Worm (Caenorhabditis elegans): Measurements from ENCODE around the gene clp-2.

clp-2 gene

DNA sequence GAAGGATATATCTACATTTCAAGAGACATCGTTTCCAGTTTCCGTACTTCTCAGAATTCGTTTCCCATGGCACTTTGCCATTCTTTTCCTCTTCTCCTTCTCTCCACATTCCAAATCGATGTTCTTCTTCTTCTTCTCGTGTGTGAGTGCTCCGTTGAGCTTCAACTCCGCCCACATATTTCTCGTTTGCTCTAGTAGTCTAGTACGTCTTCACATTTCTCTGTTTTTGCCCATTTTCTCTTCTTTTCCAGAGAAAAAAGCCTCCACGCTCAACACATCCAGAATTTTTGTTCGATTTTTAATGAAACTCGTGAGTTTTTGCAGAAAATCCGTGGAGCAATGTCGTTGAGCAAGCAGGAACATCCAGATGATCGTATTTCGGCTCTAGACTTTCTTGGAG is 5.1 kb upstream of the clp-2 start, which contains the start of gene T04A8.18:
T04A8.18 (plus strand) TSS at position 301 of the 400 bp plus-strand sequence.
- no peak for TF ChIP-seq him-1 (tag; optimal IDR thresholded peaks at IDR 0.05)
- no peak for TF ChIP-seq W03F9.2 (tag; optimal IDR thresholded peaks at IDR 0.05)
- no peak for TF ChIP-seq dao-5 (tag; optimal IDR thresholded peaks at IDR 0.05)

DNA sequence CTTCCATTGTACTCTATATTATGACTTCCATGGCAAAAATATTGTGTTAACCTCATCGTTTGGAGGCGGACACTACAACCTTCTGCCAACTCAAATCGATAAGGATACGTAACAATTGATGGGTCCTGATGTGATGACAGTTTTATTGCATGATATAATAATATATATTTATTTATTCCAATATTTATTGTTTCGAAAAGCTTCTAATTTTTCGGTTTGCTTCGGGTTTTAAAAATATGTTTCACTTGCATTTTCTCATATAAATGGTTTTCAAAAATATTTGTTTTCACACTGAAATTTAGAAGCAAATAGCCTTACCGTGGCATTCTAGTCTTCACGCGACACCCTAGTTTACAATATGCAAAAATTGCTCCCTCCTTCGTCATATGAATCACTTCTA is 2.9 kb upstream of the clp-2 start, which contains the start of gene T04A8.13:
T04A8.13 (plus strand) TSS at position 301 of the 400 bp plus-strand sequence.
- TF ChIP-seq dao-5 (tag; optimal IDR thresholded peaks at IDR 0.05) (no peak), him-1 (tag; optimal IDR thresholded peaks at IDR 0.05) (no peak), W03F9.2 (tag; optimal IDR thresholded peaks at IDR 0.05) (no peak)

DNA sequence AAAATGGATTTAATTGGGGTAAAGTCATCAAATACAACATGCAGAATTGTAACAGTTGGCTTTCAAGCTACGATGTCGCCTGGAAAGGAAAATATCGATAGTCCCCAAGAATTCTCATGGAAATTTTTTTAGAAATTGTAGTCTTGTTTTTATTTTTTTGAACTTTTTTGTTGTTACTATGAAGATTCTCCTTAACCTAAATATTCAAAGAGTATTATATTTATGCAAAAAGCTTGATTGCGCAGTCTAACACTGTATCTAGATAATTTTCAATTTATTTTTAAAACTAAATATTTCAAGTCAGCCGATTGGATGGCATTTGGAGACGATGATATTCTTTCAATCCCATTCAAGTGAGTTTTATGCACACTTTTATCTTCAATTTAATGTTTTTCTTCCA is 1.4 kb upstream of the clp-2 start, which contains the start of gene pgap-2:
pgap-2 (plus strand) TSS at position 301 of the 400 bp plus-strand sequence.
- TF ChIP-seq him-1 (tag; optimal IDR thresholded peaks at IDR 0.05), result no peak
- no peak for TF ChIP-seq dao-5 (tag; optimal IDR thresholded peaks at IDR 0.05)
- TF ChIP-seq W03F9.2 (tag; optimal IDR thresholded peaks at IDR 0.05), result no peak

DNA sequence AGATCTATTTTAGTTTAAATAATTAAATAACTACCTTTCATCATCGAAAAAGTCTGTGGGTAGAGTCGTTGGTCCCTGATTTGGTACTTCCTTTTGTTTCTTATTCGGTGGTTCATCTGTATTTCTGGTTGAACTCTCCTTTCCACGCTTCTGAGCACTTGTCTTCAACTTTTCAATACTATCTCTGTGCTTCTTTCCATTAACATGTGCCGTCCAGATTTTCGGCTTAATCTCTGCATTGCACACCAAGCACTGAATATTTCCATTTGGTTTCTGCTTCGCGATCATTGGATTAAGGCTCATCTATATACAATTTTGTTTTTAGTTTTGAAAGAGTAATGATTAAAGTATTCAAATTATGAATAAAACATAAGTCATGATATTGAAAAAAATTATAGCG is 3.9 kb downstream of the clp-2 start, which contains the start of gene sel-13:
sel-13 (minus strand) TSS at position 303 of the 400 bp plus-strand sequence.
- no peak for TF ChIP-seq him-1 (tag; optimal IDR thresholded peaks at IDR 0.05)
- TF ChIP-seq W03F9.2 (tag; optimal IDR thresholded peaks at IDR 0.05), result no peak
- TF ChIP-seq dao-5 (tag; optimal IDR thresholded peaks at IDR 0.05), result no peak

DNA sequence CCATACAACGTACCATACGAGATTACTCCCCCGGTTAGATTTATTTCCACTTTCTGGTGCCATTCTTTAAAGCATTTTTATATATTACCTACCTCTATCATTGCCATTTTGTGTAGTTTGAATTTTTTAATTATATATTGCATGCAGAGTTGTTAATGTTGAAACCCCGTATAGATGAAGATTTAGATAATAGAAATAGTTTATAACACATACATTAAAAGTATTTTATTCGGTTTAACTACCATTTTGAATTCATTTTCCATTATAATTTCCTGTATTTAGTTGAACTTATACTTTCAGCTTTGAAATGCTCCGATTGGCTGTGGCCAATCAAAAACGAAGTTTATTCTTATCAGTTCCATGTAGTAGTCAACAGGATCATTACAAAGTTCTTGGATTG is 6.0 kb downstream of the clp-2 start, which contains the start of gene dnj-18:
dnj-18 (plus strand) TSS at position 301 of the 400 bp plus-strand sequence.
- TF ChIP-seq dao-5 (tag; optimal IDR thresholded peaks at IDR 0.05) (no peak), him-1 (tag; optimal IDR thresholded peaks at IDR 0.05) (no peak), W03F9.2 (tag; optimal IDR thresholded peaks at IDR 0.05) (no peak)

DNA sequence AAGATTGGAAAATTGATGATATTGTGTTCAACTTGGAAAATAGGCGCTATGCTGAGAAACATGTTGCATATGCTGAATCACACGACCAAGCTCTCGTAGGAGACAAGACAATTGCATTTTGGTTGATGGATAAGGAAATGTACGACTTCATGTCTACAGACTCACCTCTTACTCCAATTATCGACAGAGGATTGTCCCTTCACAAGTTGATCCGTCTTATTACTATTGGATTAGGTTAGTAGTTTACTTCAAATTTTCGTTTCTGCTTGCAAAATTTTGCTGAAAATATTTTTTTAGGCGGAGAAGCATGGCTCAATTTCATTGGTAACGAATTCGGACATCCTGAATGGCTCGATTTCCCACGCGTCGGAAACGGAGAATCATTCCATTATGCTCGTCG is 6.9 kb downstream of the clp-2 start:
- TF ChIP-seq W03F9.2 (tag; optimal IDR thresholded peaks at IDR 0.05) (no peak), him-1 (tag; optimal IDR thresholded peaks at IDR 0.05) (no peak), dao-5 (tag; optimal IDR thresholded peaks at IDR 0.05) (no peak)

DNA sequence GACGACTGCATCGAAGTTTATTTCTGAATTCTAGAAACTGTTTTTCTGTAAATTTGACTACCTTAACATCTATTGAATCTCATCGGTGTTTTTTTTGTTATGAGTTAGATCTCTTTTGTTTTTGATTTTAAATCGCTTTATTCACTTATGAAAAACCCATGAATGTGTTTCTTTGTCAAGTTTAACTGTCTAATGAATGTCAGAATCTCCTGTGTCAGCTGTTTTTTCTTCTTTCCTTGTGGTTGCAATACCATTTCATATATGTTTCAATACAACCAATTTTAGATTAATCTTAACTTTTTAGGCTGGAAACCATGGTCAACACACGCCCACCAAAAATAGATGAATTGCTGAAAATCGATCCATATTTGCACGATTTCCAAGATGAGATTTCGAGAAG is 8.8 kb downstream of the clp-2 start, which contains the start of gene T04A8.7:
T04A8.7 (plus strand) TSS at position 301 of the 400 bp plus-strand sequence.
- no peak for TF ChIP-seq him-1 (tag; optimal IDR thresholded peaks at IDR 0.05)
- no peak for TF ChIP-seq dao-5 (tag; optimal IDR thresholded peaks at IDR 0.05)
- TF ChIP-seq W03F9.2 (tag; optimal IDR thresholded peaks at IDR 0.05), result no peak

DNA sequence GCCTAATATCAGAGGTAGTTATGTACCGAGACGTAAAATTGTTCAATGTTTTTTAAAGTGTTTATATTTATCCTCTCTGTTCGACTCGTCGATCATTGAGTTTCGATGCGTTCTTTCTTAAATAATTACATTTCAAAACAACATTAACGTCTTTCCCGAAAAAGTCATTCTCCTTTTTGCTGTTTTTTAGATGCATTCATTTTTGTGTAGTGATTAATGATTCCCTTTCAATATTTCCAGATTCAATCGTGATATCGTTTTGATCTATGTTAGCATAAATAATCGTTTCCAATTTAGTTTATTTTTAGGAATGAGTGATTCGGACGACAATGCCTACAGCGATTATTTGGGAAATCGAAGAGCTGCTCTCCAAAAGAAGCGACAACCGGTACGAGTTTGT is 10.1 kb downstream of the clp-2 start, which contains the start of gene T04A8.8:
T04A8.8 (plus strand) TSS at position 301 of the 400 bp plus-strand sequence.
- TF ChIP-seq dao-5 (tag; optimal IDR thresholded peaks at IDR 0.05), result no peak
- TF ChIP-seq W03F9.2 (tag; optimal IDR thresholded peaks at IDR 0.05), result no peak
- TF ChIP-seq him-1 (tag; optimal IDR thresholded peaks at IDR 0.05), result no peak

DNA sequence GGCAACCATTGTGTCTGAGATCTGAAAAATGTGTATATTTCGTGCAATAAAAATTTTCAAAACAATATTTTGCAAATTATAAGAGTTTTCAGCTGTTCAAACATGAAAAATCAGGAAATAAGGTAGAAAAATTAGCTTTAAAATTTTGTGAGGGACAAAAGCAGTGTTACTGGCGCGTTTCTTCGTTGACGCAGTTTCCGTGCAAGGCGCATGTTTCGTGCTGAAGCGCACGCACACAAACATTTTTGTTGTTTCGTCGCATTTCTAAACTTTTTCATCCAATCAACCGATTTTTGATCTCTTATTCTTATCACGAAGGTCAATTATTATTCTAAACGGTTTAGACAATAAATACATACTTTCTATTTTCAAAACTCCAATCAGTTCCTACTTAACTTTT is 10.5 kb downstream of the clp-2 start, which contains the start of gene nifk-1:
nifk-1 (minus strand) TSS at position 27 of the 400 bp plus-strand sequence.
- TF ChIP-seq dao-5 (tag; optimal IDR thresholded peaks at IDR 0.05) (no peak), W03F9.2 (tag; optimal IDR thresholded peaks at IDR 0.05) (peak; percentile 87), him-1 (tag; optimal IDR thresholded peaks at IDR 0.05) (no peak)

DNA sequence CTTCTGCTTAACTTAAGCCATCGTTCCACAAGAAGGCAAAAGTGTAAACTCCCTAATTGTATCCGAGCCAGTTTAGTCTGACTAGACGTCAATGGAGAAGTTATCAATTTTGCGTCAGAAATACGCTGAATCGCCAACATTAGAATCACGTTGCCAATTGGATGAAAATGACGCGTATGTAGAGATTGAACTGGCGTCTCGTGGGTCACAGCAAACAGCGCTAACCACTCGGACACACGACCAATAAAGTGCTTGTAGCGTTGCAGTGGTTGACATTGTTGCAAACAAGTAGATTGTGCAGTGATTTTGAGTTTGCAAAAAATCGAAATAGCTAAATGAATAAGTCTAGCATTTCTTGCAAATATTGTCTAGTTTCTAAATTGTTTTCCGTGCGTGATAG is 14.2 kb downstream of the clp-2 start:
- TF ChIP-seq him-1 (tag; optimal IDR thresholded peaks at IDR 0.05), result peak; percentile 63
- TF ChIP-seq dao-5 (tag; optimal IDR thresholded peaks at IDR 0.05), result peak; percentile 84
- TF ChIP-seq W03F9.2 (tag; optimal IDR thresholded peaks at IDR 0.05), result peak; percentile 36

DNA sequence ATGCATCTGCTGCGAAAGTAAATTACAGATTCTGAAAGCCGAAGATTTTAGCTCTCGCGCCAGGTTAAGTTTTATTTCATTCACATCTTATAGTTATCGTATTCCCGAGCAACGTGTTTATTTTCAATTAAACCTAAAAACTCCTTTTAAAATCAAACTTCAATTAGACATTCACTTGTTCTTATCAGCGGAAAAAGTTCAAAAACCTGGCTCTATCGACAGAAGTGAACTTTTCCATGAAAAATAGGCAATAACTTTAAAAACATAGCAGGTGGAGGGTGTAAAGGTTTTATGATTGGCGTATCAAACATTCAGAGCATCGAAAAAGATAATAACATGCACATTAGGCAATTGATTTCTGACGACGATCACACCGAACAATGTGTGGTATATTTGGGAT is 14.9 kb downstream of the clp-2 start, which contains the start of gene ppat-1:
ppat-1 (plus strand) TSS at position 316 of the 400 bp plus-strand sequence.
- TF ChIP-seq W03F9.2 (tag; optimal IDR thresholded peaks at IDR 0.05), result no peak
- no peak for TF ChIP-seq dao-5 (tag; optimal IDR thresholded peaks at IDR 0.05)
- TF ChIP-seq him-1 (tag; optimal IDR thresholded peaks at IDR 0.05), result no peak

DNA sequence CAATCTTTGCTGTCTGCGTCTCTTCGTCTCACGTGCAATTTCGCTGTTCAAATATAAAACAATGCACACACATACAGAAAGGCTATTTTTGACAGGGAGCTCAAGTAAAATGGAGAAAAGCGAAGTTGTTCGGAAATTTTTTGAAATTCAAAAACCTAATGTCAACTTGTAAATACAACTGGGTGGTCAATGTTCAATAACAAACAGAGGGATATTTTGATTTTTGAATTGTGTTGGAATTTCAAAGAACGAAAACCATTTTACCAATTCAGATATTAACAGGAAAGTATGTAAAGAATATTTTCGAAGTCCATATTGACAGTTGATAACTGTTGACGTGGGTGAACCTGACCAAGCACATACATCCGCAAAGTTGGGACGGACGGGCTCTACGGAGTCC is 15.5 kb downstream of the clp-2 start, which contains the start of gene tag-243:
tag-243 (minus strand) TSS at position 101 of the 400 bp plus-strand sequence.
- TF ChIP-seq dao-5 (tag; optimal IDR thresholded peaks at IDR 0.05), result no peak

DNA sequence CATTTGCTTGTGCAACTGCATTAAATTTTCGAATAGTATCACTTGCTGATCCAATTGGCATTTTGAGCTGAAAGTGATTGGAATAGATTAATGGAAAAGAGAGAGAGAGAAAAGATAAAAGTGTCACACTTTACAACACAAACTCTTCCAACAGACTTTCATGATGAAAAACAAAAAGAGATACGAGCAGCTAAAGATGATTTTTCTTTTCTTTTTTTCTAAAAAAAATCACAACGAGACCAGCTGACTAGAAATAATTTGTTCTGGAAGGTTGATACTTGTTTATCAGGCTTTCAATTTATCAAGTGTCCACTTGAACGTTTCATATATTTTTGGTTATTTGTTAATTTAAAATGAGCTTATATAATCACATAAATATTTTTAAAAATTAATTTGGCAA is 16.7 kb downstream of the clp-2 start:
- no peak for TF ChIP-seq him-1 (tag; optimal IDR thresholded peaks at IDR 0.05)
- no peak for TF ChIP-seq W03F9.2 (tag; optimal IDR thresholded peaks at IDR 0.05)
- no peak for TF ChIP-seq dao-5 (tag; optimal IDR thresholded peaks at IDR 0.05)

DNA sequence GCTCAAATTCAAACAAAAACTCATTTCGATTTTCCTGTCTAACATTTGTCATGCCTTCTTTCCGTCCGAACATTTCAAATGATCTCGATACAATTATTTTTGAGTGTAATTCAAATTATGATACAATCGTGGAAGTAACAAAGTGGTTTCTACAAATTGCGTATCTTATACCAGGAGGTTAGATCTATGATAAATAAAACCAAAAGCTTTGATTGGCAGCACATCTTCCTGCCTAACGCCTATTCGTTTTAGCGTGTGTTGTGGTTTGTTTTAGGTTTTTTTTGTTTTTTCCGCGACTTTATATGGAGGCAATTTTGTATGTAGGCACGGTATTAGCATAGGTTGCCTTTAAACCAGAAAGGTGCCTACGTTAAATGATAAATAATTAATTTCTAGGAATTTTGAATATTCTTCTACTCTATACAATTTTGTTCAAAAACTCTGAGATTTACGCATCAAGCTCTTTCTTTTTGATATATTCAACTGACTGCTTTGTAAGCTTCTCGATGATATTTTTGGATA is 23.8 kb downstream of the clp-2 start, which contains the start of gene srg-11:
srg-11 (plus strand) TSS at position 51 of the 522 bp plus-strand sequence.
- TF ChIP-seq him-1 (tag; optimal IDR thresholded peaks at IDR 0.05) (no peak), W03F9.2 (tag; optimal IDR thresholded peaks at IDR 0.05) (no peak), dao-5 (tag; optimal IDR thresholded peaks at IDR 0.05) (no peak)

Data from whole organism, L4/young adult.